Worm (Caenorhabditis elegans) whole organism, late embryonic: ENCODE results near the gene ccep-135.

Experiments used
- F13H6.1 ChIP-seq: sonication (generic microtip); optimal IDR thresholded peaks from 2 replicates; lab custom pipeline; 2016; ENCODE audit warnings: missing genetic modification characterization, missing compliant biosample characterization
- K02D7.2 ChIP-seq: sonication (generic microtip); optimal IDR thresholded peaks from 2 replicates; lab custom pipeline; 2017; ENCODE audit warnings: mild to moderate bottlenecking, missing genetic modification characterization, missing compliant biosample characterization
- K09A11.1 ChIP-seq: sonication (generic microtip); optimal IDR thresholded peaks from 2 replicates; lab custom pipeline; 2017; ENCODE audit warnings: antibody characterized with exemption, mild to moderate bottlenecking, missing genetic modification characterization, missing compliant biosample characterization; ENCODE audit not compliant: insufficient read depth
- Y22D7AL.16 ChIP-seq: sonication (generic microtip); optimal IDR thresholded peaks from 2 replicates; lab custom pipeline; 2016; ENCODE audit warnings: missing genetic modification characterization, missing compliant biosample characterization
- ceh-18 ChIP-seq: sonication (generic microtip); optimal IDR thresholded peaks from 2 replicates; lab custom pipeline; 2016; ENCODE audit warnings: missing genetic modification characterization, missing compliant biosample characterization
- ceh-19 ChIP-seq: fragments of 200-800 bp; sonication (Bioruptor generic); optimal IDR thresholded peaks from 2 replicates; lab custom pipeline; 2018; ENCODE audit warnings: mild to moderate bottlenecking, missing genetic modification characterization, missing compliant biosample characterization
- ceh-22 ChIP-seq: sonication (generic microtip); optimal IDR thresholded peaks from 2 replicates; lab custom pipeline; 2017; ENCODE audit warnings: missing biosample characterization, missing genetic modification characterization
- ceh-34 ChIP-seq: sonication (generic microtip); optimal IDR thresholded peaks from 2 replicates; lab custom pipeline; 2016; ENCODE audit warnings: mild to moderate bottlenecking, missing genetic modification characterization, missing compliant biosample characterization
- ceh-48 ChIP-seq: sonication (generic microtip); optimal IDR thresholded peaks from 2 replicates; lab custom pipeline; 2016; ENCODE audit warnings: missing genetic modification characterization, inconsistent platforms, missing compliant biosample characterization
- che-1 ChIP-seq: sonication (generic microtip); optimal IDR thresholded peaks from 2 replicates; lab custom pipeline; 2016; ENCODE audit warnings: mild to moderate bottlenecking, missing genetic modification characterization, missing compliant biosample characterization
- dmd-4 ChIP-seq: sonication (generic microtip); optimal IDR thresholded peaks from 2 replicates; lab custom pipeline; 2016; ENCODE audit warnings: borderline replicate concordance, missing genetic modification characterization, missing compliant biosample characterization
- elt-2 ChIP-seq: sonication (generic microtip); optimal IDR thresholded peaks from 2 replicates; lab custom pipeline; 2016; ENCODE audit warnings: missing genetic modification reagents, missing genetic modification characterization, missing compliant biosample characterization
- fkh-10 ChIP-seq: fragments of 150-350 bp; optimal IDR thresholded peaks from 2 replicates; lab custom pipeline; 2014; ENCODE audit warnings: missing biosample characterization, missing genetic modification reagents, missing genetic modification characterization
- hlh-15 ChIP-seq: sonication (generic microtip); optimal IDR thresholded peaks from 2 replicates; lab custom pipeline; 2016; ENCODE audit warnings: missing genetic modification characterization, missing compliant biosample characterization
- hlh-30 ChIP-seq: sonication (generic microtip); optimal IDR thresholded peaks from 2 replicates; lab custom pipeline; 2017; ENCODE audit warnings: antibody characterized with exemption, missing genetic modification characterization, missing compliant biosample characterization; ENCODE audit not compliant: insufficient read depth
- hlh-8 ChIP-seq: sonication (generic microtip); optimal IDR thresholded peaks from 2 replicates; lab custom pipeline; 2016; ENCODE audit warnings: missing genotype, missing genetic modification characterization, missing compliant biosample characterization
- lim-6 ChIP-seq: sonication (generic microtip); optimal IDR thresholded peaks from 2 replicates; lab custom pipeline; 2016; ENCODE audit warnings: missing genetic modification characterization, missing compliant biosample characterization
- lin-11 ChIP-seq: fragments of 200-800 bp; sonication (Bioruptor generic); optimal IDR thresholded peaks from 2 replicates; lab custom pipeline; 2018; ENCODE audit warnings: mild to moderate bottlenecking, missing genetic modification characterization, missing compliant biosample characterization
- nhr-232 ChIP-seq: sonication (generic microtip); optimal IDR thresholded peaks from 2 replicates; lab custom pipeline; 2016; ENCODE audit warnings: missing genetic modification characterization, missing compliant biosample characterization
- npax-4 ChIP-seq: sonication (generic microtip); optimal IDR thresholded peaks from 2 replicates; lab custom pipeline; 2016; ENCODE audit warnings: missing genetic modification characterization, missing compliant biosample characterization
- odd-2 ChIP-seq: sonication (generic microtip); optimal IDR thresholded peaks from 2 replicates; lab custom pipeline; 2017; ENCODE audit warnings: antibody characterized with exemption, mild to moderate bottlenecking, missing genetic modification characterization, missing compliant biosample characterization
- pag-3 ChIP-seq: sonication (generic microtip); optimal IDR thresholded peaks from 2 replicates; lab custom pipeline; 2016; ENCODE audit warnings: missing compliant biosample characterization, missing genetic modification characterization, borderline replicate concordance
- pax-1 ChIP-seq: fragments of 150-350 bp; optimal IDR thresholded peaks from 2 replicates; lab custom pipeline; 2014; ENCODE audit warnings: missing biosample characterization, missing genetic modification characterization
- pha-2 ChIP-seq: sonication (generic microtip); optimal IDR thresholded peaks from 2 replicates; lab custom pipeline; 2017; ENCODE audit warnings: mild to moderate bottlenecking, missing genetic modification characterization, missing compliant biosample characterization
- rnt-1 ChIP-seq: sonication (generic microtip); optimal IDR thresholded peaks from 2 replicates; lab custom pipeline; 2016; ENCODE audit warnings: missing genetic modification characterization, missing compliant biosample characterization
- sox-2 ChIP-seq: fragments of 200-800 bp; sonication (Bioruptor generic); IDR thresholded peaks from 2 replicates; pipeline ENCODE4 v1.3.6; 2022; ENCODE audit warnings: missing genetic modification reagents, missing genetic modification characterization, missing compliant biosample characterization
- sox-4 ChIP-seq: sonication (generic microtip); optimal IDR thresholded peaks from 2 replicates; lab custom pipeline; 2017; ENCODE audit warnings: mild to moderate bottlenecking, missing genetic modification characterization, inconsistent platforms, missing compliant biosample characterization
- tbx-2 ChIP-seq: sonication (generic microtip); optimal IDR thresholded peaks from 2 replicates; lab custom pipeline; 2016; ENCODE audit warnings: missing genetic modification characterization, missing compliant biosample characterization
- tbx-7 ChIP-seq: sonication (generic microtip); optimal IDR thresholded peaks from 2 replicates; lab custom pipeline; 2016; ENCODE audit warnings: missing genotype, missing genetic modification characterization, missing compliant biosample characterization
- ttx-3 ChIP-seq: sonication (generic microtip); optimal IDR thresholded peaks from 2 replicates; lab custom pipeline; 2016; ENCODE audit warnings: missing genetic modification reagents, missing genetic modification characterization, missing compliant biosample characterization
- unc-55 ChIP-seq: sonication (generic microtip); optimal IDR thresholded peaks from 2 replicates; lab custom pipeline; 2017; ENCODE audit warnings: missing biosample characterization, missing genetic modification reagents, missing genetic modification characterization
- unc-86 ChIP-seq: sonication (generic microtip); optimal IDR thresholded peaks from 2 replicates; lab custom pipeline; 2016; ENCODE audit warnings: missing genetic modification characterization, missing compliant biosample characterization
- zip-5 ChIP-seq: sonication (generic microtip); optimal IDR thresholded peaks from 2 replicates; lab custom pipeline; 2016; ENCODE audit warnings: missing genetic modification characterization, missing compliant biosample characterization
- ztf-16 ChIP-seq: sonication (generic microtip); optimal IDR thresholded peaks from 2 replicates; lab custom pipeline; 2017; ENCODE audit warnings: missing genetic modification characterization, missing compliant biosample characterization

ccep-135 gene

DNA sequence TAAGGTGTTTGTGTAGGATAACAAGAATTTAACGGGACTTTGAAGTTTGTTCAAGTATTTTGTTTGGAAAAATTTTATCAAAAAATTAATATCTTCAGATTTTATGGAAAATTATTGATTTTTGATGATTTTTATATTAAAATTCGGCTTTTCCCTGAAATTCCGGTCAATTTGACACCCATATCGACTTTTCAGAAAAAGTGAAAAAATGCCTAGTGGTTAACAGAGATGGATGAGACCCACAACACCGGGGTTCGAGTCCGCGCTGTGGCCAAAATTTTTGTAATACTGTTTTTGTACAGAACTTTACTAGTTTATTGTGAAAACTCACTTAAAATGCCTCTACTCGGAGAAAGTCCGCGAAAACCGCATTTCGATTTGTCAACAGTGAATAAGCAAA lies 17.9 kb downstream of the ccep-135 start:
- no peak for TF ChIP-seq ceh-34 (tag; lab: Kevin White, UChicago)

DNA sequence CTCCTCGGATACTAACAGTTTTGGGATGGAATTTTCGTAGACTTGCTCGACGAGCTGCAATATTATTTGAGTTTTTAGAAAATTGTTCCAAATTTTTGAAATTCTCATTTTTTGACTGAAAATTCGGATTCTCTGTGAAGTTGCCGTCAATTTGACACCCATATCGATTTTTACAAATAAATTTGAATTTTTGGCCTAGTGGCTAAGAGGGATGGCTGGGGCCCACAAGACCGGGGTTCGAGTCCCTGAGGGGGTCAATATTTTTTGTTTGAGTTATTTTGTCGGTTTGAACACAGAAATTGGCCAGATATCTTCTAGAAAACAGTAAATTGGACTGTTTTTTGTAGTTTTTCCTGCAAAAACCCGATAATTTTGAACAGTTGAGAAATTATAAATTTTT lies 18.9 kb downstream of the ccep-135 start:
- no peak for TF ChIP-seq ceh-18 (tag; lab: Kevin White, UChicago)
- no peak for TF ChIP-seq hlh-30
- no peak for TF ChIP-seq lim-6
- no peak for TF ChIP-seq K02D7.2 (tag; lab: Kevin White, UChicago)
- TF ChIP-seq sox-4 (tag; lab: Kevin White, UChicago) = no peak
- no peak for TF ChIP-seq ceh-22 (tag; lab: Kevin White, UChicago)
- TF ChIP-seq odd-2 (tag; lab: Kevin White, UChicago) = no peak
- no peak for TF ChIP-seq npax-4 (tag; lab: Kevin White, UChicago)
- no peak for TF ChIP-seq pha-2
- no peak for TF ChIP-seq zip-5
- no peak for TF ChIP-seq unc-86 (tag; lab: Kevin White, UChicago)
- no peak for TF ChIP-seq Y22D7AL.16
- TF ChIP-seq unc-55 (GFP tag; lab: Kevin White, UChicago) = no peak
- TF ChIP-seq K09A11.1 (tag; lab: Kevin White, UChicago) = no peak
- TF ChIP-seq tbx-2 (tag; lab: Kevin White, UChicago) = no peak
- no peak for TF ChIP-seq tbx-7 (tag; lab: Kevin White, UChicago)
- no peak for TF ChIP-seq ztf-16 (tag; lab: Kevin White, UChicago)
- TF ChIP-seq lin-11 (tag; lab: Kevin White, UChicago) = no peak
- TF ChIP-seq, all 69 proteins: peak for 0

DNA sequence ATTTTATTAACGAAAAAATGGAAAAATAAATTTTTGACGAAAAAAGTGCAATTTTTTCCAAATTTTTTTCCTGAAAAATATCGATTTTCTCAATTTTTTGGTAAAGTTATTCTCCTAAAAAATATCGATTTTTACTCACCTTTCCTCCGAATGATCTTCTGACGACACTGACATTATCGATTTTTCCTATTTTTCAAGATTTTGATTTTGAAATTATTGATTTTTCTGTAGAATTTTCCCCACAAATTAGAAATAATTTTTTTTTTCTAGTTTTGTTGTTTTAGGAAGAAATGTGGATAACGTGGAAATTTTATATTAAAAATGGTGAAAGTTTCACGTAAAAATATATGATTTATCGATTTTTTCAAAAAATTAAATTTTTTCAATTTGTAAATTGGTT lies 19.9 kb downstream of the ccep-135 start:
- TF ChIP-seq hlh-15 (tag; lab: Kevin White, UChicago) = no peak
- no peak for TF ChIP-seq sox-2 (GFP tag; lab: Robert Waterston, UW)

DNA sequence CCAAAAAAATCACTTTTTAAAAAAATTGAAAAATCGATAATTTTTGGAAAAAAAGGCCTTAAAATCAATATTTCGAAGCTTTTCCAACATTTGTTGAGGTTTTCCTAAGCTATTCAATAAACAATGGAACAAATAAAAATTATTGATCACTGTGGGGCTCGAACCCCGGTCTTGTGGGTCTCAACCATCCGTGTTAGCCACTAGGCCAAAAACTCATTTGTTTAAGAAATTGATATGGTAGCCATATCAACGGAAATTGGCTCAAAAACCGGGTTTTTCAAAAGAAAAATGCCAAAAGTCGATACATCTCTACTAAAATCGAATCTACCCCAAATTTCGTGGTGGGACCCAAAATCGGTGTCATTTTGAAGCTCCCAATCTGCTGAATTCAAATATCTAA lies 20.3 kb downstream of the ccep-135 start:
- TF ChIP-seq ceh-22 (tag; lab: Kevin White, UChicago) (no peak), ttx-3 (tag; lab: Kevin White, UChicago) (no peak), hlh-8 (tag; lab: Kevin White, UChicago) (no peak), tbx-7 (tag; lab: Kevin White, UChicago) (no peak), dmd-4 (tag; lab: Kevin White, UChicago) (no peak), rnt-1 (tag; lab: Kevin White, UChicago) (no peak), hlh-15 (tag; lab: Kevin White, UChicago) (no peak), ceh-48 (tag; lab: Kevin White, UChicago) (no peak), F13H6.1 (tag; lab: Kevin White, UChicago) (no peak)

DNA sequence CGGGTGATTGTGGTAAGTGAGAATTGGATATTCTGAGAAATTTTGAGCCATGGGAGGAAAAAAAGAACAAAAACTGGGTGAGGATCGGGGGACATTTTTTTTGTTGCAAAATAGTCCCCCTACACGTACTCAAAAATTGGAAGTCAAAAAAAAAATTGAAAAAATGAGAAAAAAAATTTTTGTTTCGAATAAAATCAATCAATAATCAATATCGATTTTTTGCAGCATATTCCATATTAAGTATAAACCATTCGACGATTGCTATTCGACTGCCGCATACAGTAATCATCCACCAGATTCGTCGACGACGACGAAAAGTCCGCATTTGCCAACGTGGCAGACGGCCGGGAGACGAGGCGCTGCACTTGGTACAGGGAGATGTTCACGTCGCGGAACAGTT lies 20.9 kb downstream of the ccep-135 start:
- TF ChIP-seq elt-2 (tag; lab: Kevin White, UChicago) = no peak
- TF ChIP-seq ceh-19 (GFP tag; lab: Kevin White, UChicago) = no peak
- no peak for TF ChIP-seq zip-5
- TF ChIP-seq odd-2 (tag; lab: Kevin White, UChicago) = no peak
- no peak for TF ChIP-seq pag-3 (tag; lab: Kevin White, UChicago)
- no peak for TF ChIP-seq che-1 (tag; lab: Kevin White, UChicago)
- TF ChIP-seq nhr-232 = no peak
- no peak for TF ChIP-seq fkh-10
- TF ChIP-seq dmd-4 (tag; lab: Kevin White, UChicago) = no peak
- TF ChIP-seq K02D7.2 (tag; lab: Kevin White, UChicago) = no peak
- TF ChIP-seq rnt-1 (tag; lab: Kevin White, UChicago) = no peak
- TF ChIP-seq pax-1 = no peak
- no peak for TF ChIP-seq hlh-30
- no peak for TF ChIP-seq tbx-7 (tag; lab: Kevin White, UChicago)
- no peak for TF ChIP-seq Y22D7AL.16
- TF ChIP-seq ceh-48 (tag; lab: Kevin White, UChicago) = no peak
